Worm (Caenorhabditis elegans): Measurements from ENCODE around the gene T26C11.9.

DNA sequence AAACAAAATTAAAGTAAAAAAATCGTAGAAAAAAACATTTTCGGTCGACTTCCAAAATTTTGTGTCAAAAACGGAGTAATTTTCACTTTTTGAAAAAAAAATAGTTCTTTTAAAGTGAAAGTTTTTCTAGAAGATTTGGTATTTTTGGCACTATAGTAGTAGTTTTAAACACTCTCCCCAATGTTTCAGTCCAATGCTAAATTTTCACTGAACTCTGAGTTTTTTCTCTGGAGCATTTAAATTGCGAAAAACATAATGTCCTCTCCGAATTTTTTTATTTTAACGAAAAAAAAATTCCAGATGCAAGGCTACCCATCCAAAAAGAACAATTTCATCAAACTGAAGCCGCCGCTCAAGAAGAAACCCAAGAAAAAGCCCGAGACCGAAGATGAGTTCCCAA, 37.5 kb downstream of the T26C11.9 start, which contains the start of gene C14E2.7:
- TF ChIP-seq nhr-77 (tag; optimal IDR thresholded peaks at IDR 0.05) = no peak
- TF ChIP-seq ama-1 (optimal IDR thresholded peaks at IDR 0.05) = no peak
- TF ChIP-seq sem-4 (tag; optimal IDR thresholded peaks at IDR 0.05) = no peak
- TF ChIP-seq nhr-25 (tag; optimal IDR thresholded peaks at IDR 0.05) = no peak
- no peak for TF ChIP-seq unc-62 (GFP tag; optimal IDR thresholded peaks at IDR 0.05)
- TF ChIP-seq elt-3 (tag; optimal IDR thresholded peaks at IDR 0.05) = no peak
- no peak for TF ChIP-seq gmeb-1 (tag; optimal IDR thresholded peaks at IDR 0.05)
- no peak for TF ChIP-seq ztf-11 (tag; optimal IDR thresholded peaks at IDR 0.05)
- TF ChIP-seq nhr-12 (tag; optimal IDR thresholded peaks at IDR 0.05) = no peak
